Worm (Caenorhabditis elegans) whole organism, midembryonic: Measurements from ENCODE around the gene Y38H8A.4.

Experiments used
- T22C8.4 ChIP-seq: fragments of 200-800 bp; sonication (Bioruptor generic); IDR thresholded peaks from 2 replicates; pipeline ENCODE4 v1.3.6; 2022; ENCODE audit warnings: missing genetic modification characterization, missing compliant biosample characterization
- cog-1 ChIP-seq: sonication (generic microtip); optimal IDR thresholded peaks from 2 replicates; lab custom pipeline; 2016; ENCODE audit warnings: missing genetic modification characterization, missing compliant biosample characterization
- flt-1 ChIP-seq: fragments of 200-800 bp; sonication (Bioruptor generic); IDR thresholded peaks from 2 replicates; pipeline ENCODE4 v1.3.6; 2022; ENCODE audit warnings: missing genetic modification characterization, missing compliant biosample characterization
- klf-2 ChIP-seq: fragments of 200-800 bp; sonication (Bioruptor generic); conservative IDR thresholded peaks from 2 replicates; pipeline ENCODE4 v1.3.6; 2022; ENCODE audit warnings: missing genetic modification reagents, missing genetic modification characterization, missing compliant biosample characterization
- ztf-29 ChIP-seq: fragments of 200-800 bp; sonication (Bioruptor generic); IDR thresholded peaks from 2 replicates; pipeline ENCODE4 v1.3.6; 2022; ENCODE audit warnings: missing genetic modification reagents, missing genetic modification characterization, missing compliant biosample characterization

- TF ChIP-seq klf-2 = no peak
- no peak for TF ChIP-seq cog-1 (tag; lab: Kevin White, UChicago)
- TF ChIP-seq flt-1 (GFP tag; lab: Robert Waterston, UW) = no peak
- no peak for TF ChIP-seq T22C8.4 (GFP tag; lab: Robert Waterston, UW)
- TF ChIP-seq ztf-29 (GFP tag; lab: Robert Waterston, UW) = no peak
Observed at ce11 chrIV:13460876-13461275, 11.3 kb downstream of the Y38H8A.4 start, which contains the start of gene Y38H8A.12.
